Fruit fly (Drosophila melanogaster) whole organism, prepupa: Measurements from ENCODE around the gene CG4198.

Source experiments
- CG10631 ChIP-seq: fragments of 200-800 bp; sonication (Bioruptor generic); optimal IDR thresholded peaks from 2 replicates; lab custom pipeline; 2016; ENCODE audit warnings: missing biosample characterization, missing genetic modification characterization
- CG10669 ChIP-seq: fragments of 200-800 bp; sonication (Bioruptor generic); optimal IDR thresholded peaks from 3 replicates; lab custom pipeline; 2018; ENCODE audit warnings: missing biosample characterization, mild to moderate bottlenecking, missing genetic modification characterization, moderate library complexity
- CG11294 ChIP-seq: fragments of 200-800 bp; sonication (Bioruptor generic); IDR thresholded peaks from 2 replicates; pipeline ENCODE4 v1.3.6; 2022; ENCODE audit warnings: missing biosample characterization, missing genetic modification characterization
- CG11902 ChIP-seq: fragments of 200-800 bp; sonication (Bioruptor generic); optimal IDR thresholded peaks from 3 replicates; lab custom pipeline; 2016; ENCODE audit warnings: missing biosample characterization, missing genetic modification characterization
- CG15336 ChIP-seq: fragments of 200-800 bp; sonication (Bioruptor generic); IDR thresholded peaks from 2 replicates; pipeline ENCODE4 v1.3.6; 2022; ENCODE audit warnings: missing biosample characterization, missing genetic modification characterization
- CG1621 ChIP-seq: fragments of 200-800 bp; sonication (Bioruptor generic); optimal IDR thresholded peaks from 3 replicates; lab custom pipeline; 2018; ENCODE audit warnings: missing biosample characterization, mild to moderate bottlenecking, missing genetic modification characterization
- CG16779 ChIP-seq: fragments of 200-800 bp; sonication (Bioruptor generic); optimal IDR thresholded peaks from 3 replicates; lab custom pipeline; 2017; ENCODE audit warnings: missing biosample characterization, mild to moderate bottlenecking, missing genetic modification characterization
- CG3032 ChIP-seq: fragments of 200-800 bp; optimal IDR thresholded peaks from 2 replicates; lab custom pipeline; 2019; ENCODE audit warnings: missing biosample characterization, mild to moderate bottlenecking, missing genetic modification characterization, moderate library complexity
- CG31627 ChIP-seq: fragments of 200-800 bp; sonication (Bioruptor generic); optimal IDR thresholded peaks from 3 replicates; lab custom pipeline; 2016; ENCODE audit warnings: missing biosample characterization, missing genetic modification characterization
- CG32006 ChIP-seq: fragments of 200-800 bp; sonication (Bioruptor generic); optimal IDR thresholded peaks from 3 replicates; lab custom pipeline; 2017; ENCODE audit warnings: missing biosample characterization, mild to moderate bottlenecking, missing genetic modification characterization
- CG34406 ChIP-seq: fragments of 200-800 bp; sonication (Bioruptor generic); optimal IDR thresholded peaks from 3 replicates; lab custom pipeline; 2016; ENCODE audit warnings: missing biosample characterization, missing genetic modification characterization
- CG3919 ChIP-seq: fragments of 200-800 bp; sonication (Bioruptor generic); optimal IDR thresholded peaks from 3 replicates; lab custom pipeline; 2016; ENCODE audit warnings: missing biosample characterization, missing genetic modification characterization
- CG4318 ChIP-seq: fragments of 200-800 bp; sonication (Bioruptor generic); optimal IDR thresholded peaks from 3 replicates; lab custom pipeline; 2017; ENCODE audit warnings: missing biosample characterization, mild to moderate bottlenecking, missing genetic modification characterization
- CG6163 ChIP-seq: fragments of 200-800 bp; sonication (Bioruptor generic); IDR thresholded peaks from 3 replicates; pipeline ENCODE4 v1.3.6; 2022; ENCODE audit warnings: missing biosample characterization, missing genetic modification characterization
- CG6276 ChIP-seq: fragments of 200-800 bp; sonication (Bioruptor generic); optimal IDR thresholded peaks from 2 replicates; lab custom pipeline; 2017; ENCODE audit warnings: missing biosample characterization, mild to moderate bottlenecking, missing genetic modification characterization
- CG6808 ChIP-seq: fragments of 200-800 bp; sonication (Bioruptor generic); optimal IDR thresholded peaks from 3 replicates; lab custom pipeline; 2017; ENCODE audit warnings: missing biosample characterization, missing genetic modification characterization, mild to moderate bottlenecking, moderate library complexity, missing genetic modification reagents
- CG6854 ChIP-seq: fragments of 200-800 bp; sonication (Bioruptor generic); optimal IDR thresholded peaks from 2 replicates; lab custom pipeline; 2017; ENCODE audit warnings: missing biosample characterization, mild to moderate bottlenecking, missing genetic modification characterization
- CG7368 ChIP-seq: fragments of 200-800 bp; sonication (Bioruptor generic); optimal IDR thresholded peaks from 3 replicates; lab custom pipeline; 2016; ENCODE audit warnings: missing biosample characterization, missing genetic modification characterization
- CG8319 ChIP-seq: fragments of 200-800 bp; sonication (Bioruptor generic); optimal IDR thresholded peaks from 3 replicates; lab custom pipeline; 2016; ENCODE audit warnings: missing biosample characterization, missing genetic modification characterization
- CG8632 ChIP-seq: fragments of 200-800 bp; sonication (Bioruptor generic); optimal IDR thresholded peaks from 3 replicates; lab custom pipeline; 2016; ENCODE audit warnings: missing biosample characterization, missing genetic modification characterization
- Eip75B ChIP-seq: fragments of 200-800 bp; sonication (Bioruptor generic); optimal IDR thresholded peaks from 3 replicates; lab custom pipeline; 2016; ENCODE audit warnings: missing biosample characterization, missing genetic modification characterization
- Ets21C ChIP-seq: fragments of 200-800 bp; sonication (Bioruptor generic); optimal IDR thresholded peaks from 3 replicates; lab custom pipeline; 2016; ENCODE audit warnings: missing biosample characterization, missing genetic modification characterization
- Hr38 ChIP-seq: sonication (Bioruptor generic); optimal IDR thresholded peaks from 2 replicates; lab custom pipeline; 2016; ENCODE audit warnings: missing biosample characterization, missing genetic modification characterization
- Hr39 ChIP-seq: fragments of 200-800 bp; sonication (Bioruptor generic); optimal IDR thresholded peaks from 2 replicates; lab custom pipeline; 2016; ENCODE audit warnings: missing biosample characterization, missing genetic modification characterization
- Lpt ChIP-seq: fragments of 200-800 bp; sonication (Bioruptor generic); optimal IDR thresholded peaks from 3 replicates; lab custom pipeline; 2016; ENCODE audit warnings: missing biosample characterization, missing genetic modification characterization
- Met ChIP-seq: fragments of 200-800 bp; sonication (Bioruptor generic); optimal IDR thresholded peaks from 3 replicates; lab custom pipeline; 2016; ENCODE audit warnings: missing biosample characterization, missing genetic modification characterization
- Smox ChIP-seq: fragments of 200-800 bp; sonication (Bioruptor generic); optimal IDR thresholded peaks from 3 replicates; lab custom pipeline; 2016; ENCODE audit warnings: missing biosample characterization, missing genetic modification characterization
- Sox102F ChIP-seq: fragments of 200-800 bp; sonication (Bioruptor generic); optimal IDR thresholded peaks from 2 replicates; lab custom pipeline; 2016; ENCODE audit warnings: missing biosample characterization, mild to moderate bottlenecking, missing genetic modification characterization
- Sox15 ChIP-seq: fragments of 200-800 bp; sonication (Bioruptor generic); optimal IDR thresholded peaks from 3 replicates; lab custom pipeline; 2016; ENCODE audit warnings: missing biosample characterization, missing genetic modification characterization
- achi ChIP-seq: fragments of 200-800 bp; sonication (Bioruptor generic); optimal IDR thresholded peaks from 3 replicates; lab custom pipeline; 2016; ENCODE audit warnings: missing biosample characterization, missing genetic modification characterization
- acj6 ChIP-seq: fragments of 200-800 bp; sonication (Bioruptor generic); optimal IDR thresholded peaks from 3 replicates; lab custom pipeline; 2016; ENCODE audit warnings: missing biosample characterization, missing genetic modification characterization
- cyc ChIP-seq: fragments of 200-800 bp; sonication (Bioruptor generic); optimal IDR thresholded peaks from 3 replicates; lab custom pipeline; 2016; ENCODE audit warnings: missing biosample characterization, missing genetic modification characterization
- dac ChIP-seq: fragments of 200-800 bp; sonication (Bioruptor generic); optimal IDR thresholded peaks from 2 replicates; lab custom pipeline; 2017; ENCODE audit warnings: missing biosample characterization, mild to moderate bottlenecking, missing genetic modification characterization
- dsx ChIP-seq: fragments of 200-800 bp; optimal IDR thresholded peaks from 3 replicates; lab custom pipeline; 2019; ENCODE audit warnings: missing biosample characterization, mild to moderate bottlenecking, missing genetic modification characterization, moderate library complexity; ENCODE audit not compliant: poor library complexity, severe bottlenecking
- fd59A ChIP-seq: fragments of 200-800 bp; sonication (Bioruptor generic); optimal IDR thresholded peaks from 2 replicates; lab custom pipeline; 2017; ENCODE audit warnings: missing biosample characterization, mild to moderate bottlenecking, missing genetic modification characterization, missing genetic modification reagents
- fd85E ChIP-seq: fragments of 200-800 bp; sonication (Bioruptor generic); optimal IDR thresholded peaks from 3 replicates; lab custom pipeline; 2016; ENCODE audit warnings: missing biosample characterization, missing genetic modification characterization
- pdm3 ChIP-seq: fragments of 200-800 bp; sonication (Bioruptor generic); optimal IDR thresholded peaks from 3 replicates; lab custom pipeline; 2016; ENCODE audit warnings: missing biosample characterization, missing genetic modification characterization
- salr ChIP-seq, 2 experiments: fragments of 200-800 bp; sonication (Bioruptor generic); optimal IDR thresholded peaks; 3 replicates each; lab custom pipeline; 2016 to 2018; ENCODE audit warnings: missing biosample characterization in 2 of 2, missing genetic modification characterization in 2 of 2, mild to moderate bottlenecking in 1 of 2
- ss ChIP-seq, 2 experiments: fragments of 200-800 bp; sonication (Bioruptor generic); optimal IDR thresholded peaks; 2 replicates in 1 of 2; 3 replicates in 1 of 2; lab custom pipeline; 2017 to 2018; ENCODE audit warnings: mild to moderate bottlenecking in 2 of 2, missing biosample characterization in 2 of 2, missing genetic modification characterization in 2 of 2, moderate library complexity in 1 of 2
- svp ChIP-seq: fragments of 200-800 bp; sonication (Bioruptor generic); peaks from one replicate; lab custom pipeline; 2016; ENCODE audit warnings: missing biosample characterization, missing genetic modification characterization
- topi ChIP-seq: fragments of 200-800 bp; sonication (Bioruptor generic); optimal IDR thresholded peaks from 3 replicates; lab custom pipeline; 2016; ENCODE audit warnings: missing biosample characterization, missing genetic modification characterization
- vri ChIP-seq: fragments of 200-800 bp; sonication (Bioruptor generic); optimal IDR thresholded peaks from 3 replicates; lab custom pipeline; 2016; ENCODE audit warnings: missing biosample characterization, mild to moderate bottlenecking, missing genetic modification characterization

CG4198 gene

dm6 chrX:5322459-5322883 lies 9.4 kb downstream of the CG4198 start, which contains the start of gene Rnp4F (continued):
- peak; percentile 45 for TF ChIP-seq Hr38
- peak; percentile 57 for TF ChIP-seq fd59A (GFP tag; lab: Kevin White, UChicago)
- peak; percentile 84 for TF ChIP-seq Hr39 (GFP tag; lab: Kevin White, UChicago)
- TF ChIP-seq Sox102F (GFP tag; lab: Kevin White, UChicago) = no peak
- TF ChIP-seq salr (GFP tag; optimal IDR thresholded peaks at IDR 0.05; lab: Kevin White, UChicago) = peak; percentile 24 to 67
- TF ChIP-seq dac (GFP tag; lab: Kevin White, UChicago) = peak; percentile 72
- TF ChIP-seq CG34406 (GFP tag; lab: Kevin White, UChicago) = peak; percentile 55
- no peak for TF ChIP-seq CG16779 (tag; lab: Kevin White, UChicago)
- peak; percentile 52 for TF ChIP-seq CG10669 (GFP tag; lab: Kevin White, UChicago)
- TF ChIP-seq Eip75B (GFP tag; lab: Kevin White, UChicago) = no peak
- TF ChIP-seq Sox15 (GFP tag; lab: Kevin White, UChicago) = peak; percentile 62
- TF ChIP-seq CG6808 (GFP tag; lab: Kevin White, UChicago) = no peak
- TF ChIP-seq svp = no peak
- TF ChIP-seq pdm3 = peak; percentile 85
- TF ChIP-seq CG10631 (GFP tag; lab: Kevin White, UChicago) = peak; percentile 74
- peak; percentile 39 for TF ChIP-seq CG1621 (tag; lab: Kevin White, UChicago)
- TF ChIP-seq vri (GFP tag; lab: Kevin White, UChicago) = no peak

dm6 chrX:5323636-5324035 lies 10.6 kb downstream of the CG4198 start, which contains the start of gene Mcm3:
TSS of gene Mcm3 (plus strand) at chrX:5323855.
- no peak for TF ChIP-seq Smox (GFP tag; lab: Kevin White, UChicago)
- no peak for TF ChIP-seq CG10669 (GFP tag; lab: Kevin White, UChicago)
- no peak for TF ChIP-seq pdm3
- no peak for TF ChIP-seq CG15336 (GFP tag; lab: Robert Waterston, UW)
- TF ChIP-seq CG6808 (GFP tag; lab: Kevin White, UChicago) = no peak
- TF ChIP-seq Sox15 (GFP tag; lab: Kevin White, UChicago) = no peak
- no peak for TF ChIP-seq CG11294 (GFP tag; lab: Robert Waterston, UW)
- TF ChIP-seq Sox102F (GFP tag; lab: Kevin White, UChicago) = no peak
- no peak for TF ChIP-seq svp

DNA sequence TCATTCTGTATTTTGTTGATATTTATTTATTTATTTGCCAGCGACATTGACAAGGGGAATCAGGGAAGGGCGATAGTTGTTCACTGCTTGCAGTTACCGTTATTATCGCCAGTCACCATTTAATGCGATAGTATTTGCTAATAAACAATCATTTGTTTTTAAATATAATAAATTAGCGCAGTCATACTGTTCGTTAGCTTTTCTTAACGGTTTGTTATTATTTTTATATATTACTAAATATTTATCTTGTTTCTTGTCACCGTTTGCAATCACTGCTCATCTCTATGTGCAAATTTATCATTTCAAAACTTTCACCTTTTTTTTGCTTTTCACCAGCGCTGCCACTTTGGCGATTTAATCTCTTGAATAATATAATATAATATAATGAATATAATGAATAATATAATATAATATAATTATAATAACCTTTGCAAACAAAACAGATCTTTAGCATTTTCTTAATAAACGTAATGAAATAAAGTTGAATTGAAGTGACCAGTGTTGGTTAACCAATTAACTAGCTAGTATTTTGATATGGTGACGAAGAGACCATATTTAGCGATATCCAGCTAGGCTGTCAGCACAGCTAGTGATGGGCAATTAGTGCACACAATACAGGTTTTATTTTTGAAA lies 16.3 kb downstream of the CG4198 start, which contains the start of the genes CG3309 and XRCC1:
Gene CG3309, minus strand, starts transcription at position 82 of the 633 bp plus-strand sequence.
Gene XRCC1, plus strand, starts transcription at position 611 of the 633 bp plus-strand sequence.
- TF ChIP-seq Smox (GFP tag; lab: Kevin White, UChicago) = peak; percentile 48
- TF ChIP-seq CG11902 (GFP tag; lab: Kevin White, UChicago) = peak; percentile 9
- TF ChIP-seq salr (GFP tag; optimal IDR thresholded peaks at IDR 0.05; lab: Kevin White, UChicago) = peak in 1 of 2 experiments; percentile 11
- TF ChIP-seq dsx (GFP tag; lab: Kevin White, UChicago) = peak; percentile 8
- peak; percentile 11 for TF ChIP-seq Eip75B (GFP tag; lab: Kevin White, UChicago)
- TF ChIP-seq CG7368 (GFP tag; lab: Kevin White, UChicago) = peak; percentile 23
- no peak for TF ChIP-seq fd85E (GFP tag; lab: Kevin White, UChicago)
- TF ChIP-seq CG8319 (GFP tag; lab: Kevin White, UChicago) = no peak
- TF ChIP-seq CG3919 (GFP tag; lab: Kevin White, UChicago) = peak; percentile 15
- TF ChIP-seq Hr38 = no peak
- TF ChIP-seq ss (GFP tag; optimal IDR thresholded peaks at IDR 0.05; lab: Kevin White, UChicago) = peak in 1 of 2 experiments; percentile 38
- peak; percentile 46 for TF ChIP-seq Met
- peak; percentile 43 for TF ChIP-seq Hr39 (GFP tag; lab: Kevin White, UChicago)
- TF ChIP-seq acj6 (GFP tag; lab: Kevin White, UChicago) = peak; percentile 53
- peak; percentile 53 for TF ChIP-seq CG3032 (tag; lab: Kevin White, UChicago)
- TF ChIP-seq CG15336 (GFP tag; lab: Robert Waterston, UW) = peak; percentile 40; the same call in 1 of the 2 replicates
- TF ChIP-seq CG32006 (GFP tag; lab: Kevin White, UChicago) = peak; percentile 59
- peak; percentile 49 for TF ChIP-seq CG10631 (GFP tag; lab: Kevin White, UChicago)
- TF ChIP-seq CG6854 (GFP tag; lab: Kevin White, UChicago) = no peak
- peak; percentile 29 for TF ChIP-seq CG8632
- peak; percentile 17 for TF ChIP-seq CG10669 (GFP tag; lab: Kevin White, UChicago)
- peak; percentile 21 for TF ChIP-seq Ets21C (GFP tag; lab: Kevin White, UChicago)
- peak; percentile 19 for TF ChIP-seq Sox15 (GFP tag; lab: Kevin White, UChicago)
- no peak for TF ChIP-seq dac (GFP tag; lab: Kevin White, UChicago)
- TF ChIP-seq CG6163 (GFP tag; lab: Robert Waterston, UW) = peak; percentile 60
- no peak for TF ChIP-seq CG6808 (GFP tag; lab: Kevin White, UChicago)
- TF ChIP-seq achi (GFP tag; lab: Kevin White, UChicago) = peak; percentile 60
- peak; percentile 52 for TF ChIP-seq topi (GFP tag; lab: Kevin White, UChicago)
- TF ChIP-seq CG34406 (GFP tag; lab: Kevin White, UChicago) = peak; percentile 29
- TF ChIP-seq CG1621 (tag; lab: Kevin White, UChicago) = no peak
- TF ChIP-seq cyc (GFP tag; lab: Kevin White, UChicago) = peak; percentile 35
- TF ChIP-seq CG4318 (GFP tag; lab: Kevin White, UChicago) = no peak
- TF ChIP-seq CG6276 (GFP tag; lab: Kevin White, UChicago) = no peak
- TF ChIP-seq fd59A (GFP tag; lab: Kevin White, UChicago) = no peak
- TF ChIP-seq CG16779 (tag; lab: Kevin White, UChicago) = no peak
- TF ChIP-seq vri (GFP tag; lab: Kevin White, UChicago) = no peak
- peak; percentile 33 for TF ChIP-seq CG31627 (GFP tag; lab: Kevin White, UChicago)
- TF ChIP-seq Lpt = peak; percentile 5
